Worm (Caenorhabditis elegans): ENCODE results near the gene casy-1.

DNA sequence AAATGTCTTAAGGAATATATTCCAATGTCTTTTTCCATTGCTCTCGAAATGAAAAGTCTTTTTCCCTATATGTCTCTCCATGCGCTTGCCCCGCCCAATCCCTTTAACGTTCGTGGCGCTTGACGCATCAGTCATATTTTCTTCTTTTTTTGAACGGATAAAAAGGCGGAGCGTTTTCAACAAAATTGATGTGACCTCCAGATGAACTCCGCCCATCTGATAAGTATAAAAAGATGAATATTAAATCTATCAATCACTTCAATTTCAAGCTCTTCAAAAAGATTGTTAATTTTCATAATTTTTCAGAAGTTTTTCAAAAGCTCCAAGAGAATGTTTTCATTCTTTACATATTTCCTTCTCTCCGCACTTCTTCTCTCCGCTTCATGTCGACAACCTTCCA, 39.6 kb upstream of the casy-1 start, which contains the start of gene ins-4:
- TF ChIP-seq F44E2.7 (GFP tag; IDR thresholded peaks at IDR 0.05): no peak
- no peak for TF ChIP-seq nhr-11 (tag; optimal IDR thresholded peaks at IDR 0.05)
- no peak for TF ChIP-seq ama-1 (optimal IDR thresholded peaks at IDR 0.05)
- no peak for TF ChIP-seq unc-39 (tag; optimal IDR thresholded peaks at IDR 0.05)
- TF ChIP-seq ztf-11 (tag; optimal IDR thresholded peaks at IDR 0.05): no peak
- no peak for TF ChIP-seq Y75B8A.6 (GFP tag; IDR thresholded peaks at IDR 0.05)
- no peak for TF ChIP-seq R02D3.7 (tag; optimal IDR thresholded peaks at IDR 0.05)
- TF ChIP-seq mxl-3 (GFP tag; optimal IDR thresholded peaks at IDR 0.05): no peak
- no peak for TF ChIP-seq jun-1 (tag; optimal IDR thresholded peaks at IDR 0.05)

Measured in whole organism, L4 larva.